Worm (Caenorhabditis elegans) whole organism, L1 larva: ENCODE data around the gene M151.1.

Source experiments
- C04F5.9 ChIP-seq: sonication (generic microtip); optimal IDR thresholded peaks from 2 replicates; lab custom pipeline; 2016; ENCODE audit warnings: missing genetic modification characterization, missing compliant biosample characterization
- C16A3.4 ChIP-seq: fragments of 150-350 bp; optimal IDR thresholded peaks from 2 replicates; lab custom pipeline; 2014; ENCODE audit warnings: missing biosample characterization, missing genetic modification characterization
- aha-1 ChIP-seq: fragments of 150-350 bp; optimal IDR thresholded peaks from 2 replicates; lab custom pipeline; 2014; ENCODE audit warnings: missing biosample characterization, missing genetic modification characterization
- alr-1 ChIP-seq: fragments of 200-800 bp; sonication (Bioruptor generic); optimal IDR thresholded peaks from 2 replicates; lab custom pipeline; 2018; ENCODE audit warnings: borderline replicate concordance, mild to moderate bottlenecking, missing genetic modification characterization, missing compliant biosample characterization
- blmp-1 ChIP-seq: fragments of 150-350 bp; optimal IDR thresholded peaks from 2 replicates; lab custom pipeline; 2014; ENCODE audit warnings: missing biosample characterization, missing genetic modification characterization
- ceh-8 ChIP-seq: fragments of 200-800 bp; sonication (Bioruptor generic); optimal IDR thresholded peaks from 2 replicates; lab custom pipeline; 2018; ENCODE audit warnings: mild to moderate bottlenecking, missing genetic modification characterization, moderate library complexity, missing compliant biosample characterization
- ceh-82 ChIP-seq, 3 experiments: fragments of 150-350 bp in 1 of 3; sonication (generic microtip) in 2 of 3; optimal IDR thresholded peaks; 2 replicates each; lab custom pipeline; 2014 to 2017; ENCODE audit warnings: missing biosample characterization in 3 of 3, missing genetic modification characterization in 3 of 3
- ceh-88 ChIP-seq: fragments of 200-800 bp; sonication (Bioruptor generic); IDR thresholded peaks from 2 replicates; pipeline ENCODE4 v1.3.6; 2022; ENCODE audit warnings: missing genetic modification characterization, missing compliant biosample characterization
- ceh-90 ChIP-seq: sonication (generic microtip); optimal IDR thresholded peaks from 2 replicates; lab custom pipeline; 2016; ENCODE audit warnings: missing genetic modification characterization, missing compliant biosample characterization
- dpl-1 ChIP-seq, 3 experiments: fragments of 150-350 bp in 2 of 3; sonication (generic microtip) in 1 of 3; optimal IDR thresholded peaks; 2 replicates each; lab custom pipeline; 2014 to 2017; ENCODE audit warnings: missing biosample characterization in 3 of 3, missing genetic modification characterization in 3 of 3, missing genetic modification reagents in 3 of 3
- dsc-1 ChIP-seq: sonication (generic microtip); optimal IDR thresholded peaks from 2 replicates; lab custom pipeline; 2016; ENCODE audit warnings: mild to moderate bottlenecking, missing genetic modification characterization, missing compliant biosample characterization
- efl-1 ChIP-seq, 4 experiments: fragments of 150-350 bp; optimal IDR thresholded peaks in 3 of 4; peaks in 1 of 4; 1 replicate in 1 of 4; 2 replicates in 3 of 4; lab custom pipeline; 2014; ENCODE audit warnings: missing biosample characterization in 2 of 4, missing genetic modification characterization in 2 of 4, missing genetic modification reagents in 2 of 4
- efl-3 ChIP-seq: fragments of 200-800 bp; sonication (Bioruptor generic); optimal IDR thresholded peaks from 2 replicates; lab custom pipeline; 2018; ENCODE audit warnings: mild to moderate bottlenecking, missing genetic modification characterization, missing compliant biosample characterization
- egl-13 ChIP-seq: sonication (generic microtip); optimal IDR thresholded peaks from 2 replicates; lab custom pipeline; 2016; ENCODE audit warnings: missing genotype, missing genetic modification reagents, missing genetic modification characterization, missing compliant biosample characterization
- elt-3 ChIP-seq, 6 experiments: fragments of 150-350 bp in 1 of 6; sonication (generic microtip); optimal IDR thresholded peaks; 2 replicates each; lab custom pipeline; 2017 to 2018; ENCODE audit warnings: missing biosample characterization in 6 of 6, missing genetic modification characterization in 6 of 6, inconsistent platforms in 1 of 6
- fkh-10 ChIP-seq: sonication (generic microtip); optimal IDR thresholded peaks from 2 replicates; lab custom pipeline; 2017; ENCODE audit warnings: missing biosample characterization, missing genetic modification reagents, missing genetic modification characterization
- fkh-8 ChIP-seq: sonication (generic microtip); optimal IDR thresholded peaks from 2 replicates; lab custom pipeline; 2016; ENCODE audit warnings: mild to moderate bottlenecking, missing genetic modification characterization, missing compliant biosample characterization
- hlh-17 ChIP-seq: fragments of 200-800 bp; sonication (Bioruptor generic); optimal IDR thresholded peaks from 2 replicates; lab custom pipeline; 2018; ENCODE audit warnings: missing genetic modification characterization, mild to moderate bottlenecking, missing compliant biosample characterization, moderate library complexity, borderline replicate concordance
- irx-1 ChIP-seq: sonication (generic microtip); optimal IDR thresholded peaks from 2 replicates; lab custom pipeline; 2016; ENCODE audit warnings: missing genetic modification characterization, missing compliant biosample characterization
- jun-1 ChIP-seq: fragments of 150-350 bp; optimal IDR thresholded peaks from 2 replicates; lab custom pipeline; 2014; ENCODE audit warnings: missing biosample characterization, missing genetic modification reagents, missing genetic modification characterization
- lin-14 ChIP-seq: fragments of 200-800 bp; sonication (Bioruptor generic); optimal IDR thresholded peaks from 2 replicates; lab custom pipeline; 2018; ENCODE audit warnings: mild to moderate bottlenecking, missing genetic modification characterization, moderate library complexity, missing compliant biosample characterization
- lin-15B ChIP-seq: fragments of 150-350 bp; sonication (generic microtip); optimal IDR thresholded peaks from 3 replicates; lab custom pipeline; 2014; ENCODE audit warnings: missing biosample characterization, missing genetic modification characterization
- mab-9 ChIP-seq: fragments of 200-800 bp; sonication (Bioruptor generic); IDR thresholded peaks from 2 replicates; pipeline ENCODE4 v1.3.6; 2022; ENCODE audit warnings: missing genetic modification reagents, missing genetic modification characterization, missing compliant biosample characterization
- nhr-11 ChIP-seq: fragments of 150-350 bp; optimal IDR thresholded peaks from 2 replicates; lab custom pipeline; 2014; ENCODE audit warnings: missing biosample characterization, missing genetic modification characterization
- nhr-28 ChIP-seq: fragments of 150-350 bp; optimal IDR thresholded peaks from 2 replicates; lab custom pipeline; 2014; ENCODE audit warnings: missing biosample characterization, missing genetic modification characterization
- nhr-71 ChIP-seq: sonication (generic microtip); optimal IDR thresholded peaks from 2 replicates; lab custom pipeline; 2016; ENCODE audit warnings: mild to moderate bottlenecking, missing genetic modification characterization, moderate library complexity, missing compliant biosample characterization
- nhr-76 ChIP-seq: sonication (generic microtip); optimal IDR thresholded peaks from 2 replicates; lab custom pipeline; 2017; ENCODE audit warnings: missing biosample characterization, missing genetic modification characterization
- nhr-85 ChIP-seq: sonication (generic microtip); peaks from one replicate; lab custom pipeline; 2016; ENCODE audit warnings: missing genetic modification characterization, inconsistent platforms, missing compliant biosample characterization
- nhr-90 ChIP-seq: sonication (generic microtip); optimal IDR thresholded peaks from 2 replicates; lab custom pipeline; 2016; ENCODE audit warnings: mild to moderate bottlenecking, missing genetic modification characterization, missing compliant biosample characterization; ENCODE audit not compliant: poor library complexity
- pag-3 ChIP-seq: sonication (generic microtip); optimal IDR thresholded peaks from 2 replicates; lab custom pipeline; 2017; ENCODE audit warnings: missing genetic modification characterization, mild to moderate bottlenecking, missing compliant biosample characterization, antibody characterized with exemption, borderline replicate concordance; ENCODE audit not compliant: insufficient read depth
- pqm-1 ChIP-seq: sonication (generic microtip); optimal IDR thresholded peaks from 3 replicates; lab custom pipeline; 2017; ENCODE audit warnings: missing biosample characterization, missing genetic modification characterization
- rnt-1 ChIP-seq: sonication (generic microtip); optimal IDR thresholded peaks from 2 replicates; lab custom pipeline; 2016; ENCODE audit warnings: mild to moderate bottlenecking, missing genetic modification characterization, moderate library complexity, missing compliant biosample characterization
- sox-4 ChIP-seq: sonication (generic microtip); optimal IDR thresholded peaks from 2 replicates; lab custom pipeline; 2016; ENCODE audit warnings: missing genetic modification characterization, missing compliant biosample characterization
- sptf-1 ChIP-seq: fragments of 150-350 bp; optimal IDR thresholded peaks from 2 replicates; lab custom pipeline; 2014; ENCODE audit warnings: missing biosample characterization, missing genetic modification characterization
- swsn-7 ChIP-seq: sonication (generic microtip); optimal IDR thresholded peaks from 2 replicates; lab custom pipeline; 2016; ENCODE audit warnings: missing genetic modification characterization, missing compliant biosample characterization
- tbx-2 ChIP-seq: sonication (generic microtip); optimal IDR thresholded peaks from 2 replicates; lab custom pipeline; 2016; ENCODE audit warnings: missing genetic modification characterization, missing compliant biosample characterization
- tlp-1 ChIP-seq: fragments of 150-350 bp; optimal IDR thresholded peaks from 2 replicates; lab custom pipeline; 2014; ENCODE audit warnings: missing biosample characterization, missing genetic modification characterization
- unc-130 ChIP-seq: fragments of 150-350 bp; optimal IDR thresholded peaks from 2 replicates; lab custom pipeline; 2017; ENCODE audit warnings: missing biosample characterization, missing genetic modification characterization, inconsistent platforms
- unc-62 ChIP-seq: fragments of 150-350 bp; optimal IDR thresholded peaks from 2 replicates; lab custom pipeline; 2014; ENCODE audit warnings: missing biosample characterization, missing genetic modification reagents, missing genetic modification characterization
- unc-86 ChIP-seq: sonication (generic microtip); optimal IDR thresholded peaks from 2 replicates; lab custom pipeline; 2016; ENCODE audit warnings: missing genetic modification characterization, missing compliant biosample characterization
- unc-98 ChIP-seq: fragments of 200-800 bp; sonication (Bioruptor generic); IDR thresholded peaks from 2 replicates; pipeline ENCODE4 v1.3.6; 2022; ENCODE audit warnings: missing genetic modification characterization, missing compliant biosample characterization
- vab-15 ChIP-seq: sonication (generic microtip); optimal IDR thresholded peaks from 2 replicates; lab custom pipeline; 2017; ENCODE audit warnings: missing genotype, mild to moderate bottlenecking, missing genetic modification characterization, missing compliant biosample characterization
- xbp-1 ChIP-seq: sonication (generic microtip); optimal IDR thresholded peaks from 2 replicates; lab custom pipeline; 2016; ENCODE audit warnings: missing genetic modification characterization, missing compliant biosample characterization
- zag-1 ChIP-seq: fragments of 150-350 bp; optimal IDR thresholded peaks from 2 replicates; lab custom pipeline; 2014; ENCODE audit warnings: missing biosample characterization, missing genetic modification characterization

Gene M151.1

ce11 chrII:3626872-3627271 lies 14.4 kb upstream of the M151.1 start, which contains the start of gene M151.3:
TSS of gene M151.3 (plus strand) at chrII:3627172.
- no peak for TF ChIP-seq tlp-1
- no peak for TF ChIP-seq sox-4 (tag; lab: Kevin White, UChicago)
- no peak for TF ChIP-seq C04F5.9
- no peak for TF ChIP-seq unc-86 (tag; lab: Kevin White, UChicago)
- no peak for TF ChIP-seq unc-98 (GFP tag; lab: Robert Waterston, UW)
- TF ChIP-seq dpl-1 (GFP tag; optimal IDR thresholded peaks at IDR 0.05; lab: Kevin White, UChicago), result no peak
- TF ChIP-seq ceh-88 (GFP tag; lab: Robert Waterston, UW), result no peak
- no peak for TF ChIP-seq egl-13
- no peak for TF ChIP-seq elt-3 (tag; optimal IDR thresholded peaks at IDR 0.05; lab: Kevin White, UChicago)
- no peak for TF ChIP-seq lin-14
- TF ChIP-seq blmp-1 (tag; lab: Kevin White, UChicago), result no peak
- no peak for TF ChIP-seq aha-1 (tag; lab: Kevin White, UChicago)
- TF ChIP-seq zag-1 (tag; lab: Kevin White, UChicago), result no peak
- no peak for TF ChIP-seq pqm-1 (tag; lab: Kevin White, UChicago)
- TF ChIP-seq C16A3.4, result no peak
- TF ChIP-seq jun-1 (tag; lab: Kevin White, UChicago), result no peak
- TF ChIP-seq dsc-1 (tag; lab: Kevin White, UChicago), result no peak
- TF ChIP-seq, all 84 proteins: peak for 0

DNA sequence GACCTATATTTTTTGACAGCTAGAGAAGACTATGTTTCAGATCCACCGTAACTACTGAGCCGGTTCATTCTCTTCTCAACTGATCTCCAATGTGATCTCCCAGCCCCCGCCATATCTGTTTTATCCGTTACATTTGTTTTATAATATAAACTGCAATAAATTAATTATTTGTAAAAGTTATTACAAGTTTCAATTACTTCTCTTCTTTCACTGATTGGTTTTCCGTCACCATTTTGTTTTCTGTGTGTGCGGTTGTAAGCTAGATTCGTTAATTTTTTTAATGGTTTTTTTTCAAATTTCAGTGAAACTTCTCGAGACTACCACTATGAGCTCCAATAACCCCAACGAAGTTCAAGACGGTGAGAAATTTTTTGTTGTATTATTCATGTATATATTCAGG lies 10.5 kb upstream of the M151.1 start, which contains the start of gene M151.2:
Gene M151.2 (plus strand): TSS at position 301 of the 400 bp plus-strand sequence.
- no peak for TF ChIP-seq mab-9
- no peak for TF ChIP-seq efl-1 (optimal IDR thresholded peaks at IDR 0.05; lab: Kevin White, UChicago)
- no peak for TF ChIP-seq efl-1 (GFP tag; optimal IDR thresholded peaks at IDR 0.05 in 1 of 2; lab: Kevin White, UChicago)
- no peak for TF ChIP-seq hlh-17 (GFP tag; lab: Kevin White, UChicago)
- no peak for TF ChIP-seq unc-62 (GFP tag; lab: Kevin White, UChicago)
- TF ChIP-seq rnt-1 (tag; lab: Kevin White, UChicago), result no peak

DNA sequence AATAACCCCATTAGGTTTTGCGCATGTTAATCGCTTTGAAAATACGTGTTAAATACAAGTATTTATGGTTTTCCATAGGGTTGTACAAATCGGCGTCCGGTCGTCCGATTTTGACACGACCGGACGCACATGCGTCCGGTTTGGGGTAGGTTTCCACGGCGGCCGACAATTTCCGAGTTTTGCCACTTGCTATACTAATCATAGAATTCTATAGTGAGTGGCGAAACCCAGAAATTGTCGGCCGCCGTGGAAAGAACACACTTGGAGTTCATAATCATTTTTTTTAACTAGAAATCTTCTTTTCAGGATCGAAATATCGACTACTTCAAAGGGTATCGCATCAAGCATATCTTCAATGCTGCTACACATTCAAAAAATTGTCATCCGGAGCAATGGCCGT lies 6.5 kb upstream of the M151.1 start:
- TF ChIP-seq swsn-7, result no peak
- no peak for TF ChIP-seq tbx-2 (tag; lab: Kevin White, UChicago)
- no peak for TF ChIP-seq efl-1 (optimal IDR thresholded peaks at IDR 0.05; lab: Kevin White, UChicago)
- no peak for TF ChIP-seq efl-1 (GFP tag; optimal IDR thresholded peaks at IDR 0.05 in 1 of 2; lab: Kevin White, UChicago)
- no peak for TF ChIP-seq ceh-82 (tag; optimal IDR thresholded peaks at IDR 0.05; lab: Kevin White, UChicago)
- TF ChIP-seq C04F5.9, result no peak
- TF ChIP-seq xbp-1 (tag; lab: Kevin White, UChicago), result no peak
- no peak for TF ChIP-seq unc-86 (tag; lab: Kevin White, UChicago)
- no peak for TF ChIP-seq alr-1 (tag; lab: Kevin White, UChicago)
- TF ChIP-seq fkh-8 (tag; lab: Kevin White, UChicago), result no peak
- TF ChIP-seq blmp-1 (tag; lab: Kevin White, UChicago), result no peak
- no peak for TF ChIP-seq ceh-88 (GFP tag; lab: Robert Waterston, UW)
- no peak for TF ChIP-seq fkh-10 (GFP tag; lab: Kevin White, UChicago)
- no peak for TF ChIP-seq mab-9
- TF ChIP-seq unc-130 (tag; lab: Kevin White, UChicago), result no peak
- TF ChIP-seq nhr-90, result no peak
- no peak for TF ChIP-seq efl-3 (GFP tag; lab: Kevin White, UChicago)
- TF ChIP-seq jun-1 (tag; lab: Kevin White, UChicago), result no peak
- TF ChIP-seq dsc-1 (tag; lab: Kevin White, UChicago), result no peak

- TF ChIP-seq nhr-76 (tag; lab: Kevin White, UChicago) (no peak), nhr-85 (tag; lab: Kevin White, UChicago) (no peak), rnt-1 (tag; lab: Kevin White, UChicago) (no peak), vab-15 (tag; lab: Kevin White, UChicago) (no peak), nhr-28 (tag; lab: Kevin White, UChicago) (no peak), tbx-2 (tag; lab: Kevin White, UChicago) (no peak), ceh-90 (tag; lab: Kevin White, UChicago) (no peak), unc-130 (tag; lab: Kevin White, UChicago) (no peak), sptf-1 (tag; lab: Kevin White, UChicago) (no peak), lin-15B (no peak), hlh-17 (GFP tag; lab: Kevin White, UChicago) (no peak), nhr-71 (tag; lab: Kevin White, UChicago) (no peak), ceh-8 (no peak), pag-3 (no peak), elt-3 (tag; optimal IDR thresholded peaks at IDR 0.05; lab: Kevin White, UChicago) (no peak), irx-1 (tag; lab: Kevin White, UChicago) (no peak), nhr-11 (tag; lab: Kevin White, UChicago) (no peak), fkh-10 (GFP tag; lab: Kevin White, UChicago) (no peak), alr-1 (tag; lab: Kevin White, UChicago) (no peak), C04F5.9 (no peak)
Measured at ce11 chrII:3639238-3639637, 2.1 kb upstream of the M151.1 start, which contains the start of gene fbxb-31. TSS of gene fbxb-31 (minus strand) at chrII:3639338.
